Fruit fly (Drosophila melanogaster) whole organism, prepupa: Measurements from ENCODE around the gene CG34034.

Experiments used
- Blimp-1 ChIP-seq: fragments of 200-800 bp; sonication (Bioruptor generic); optimal IDR thresholded peaks from 3 replicates; lab custom pipeline; 2017; ENCODE audit warnings: missing biosample characterization, missing genetic modification characterization, mild to moderate bottlenecking, moderate library complexity, missing genetic modification reagents
- CG10631 ChIP-seq: fragments of 200-800 bp; sonication (Bioruptor generic); optimal IDR thresholded peaks from 2 replicates; lab custom pipeline; 2016; ENCODE audit warnings: missing biosample characterization, missing genetic modification characterization
- CG11294 ChIP-seq: fragments of 200-800 bp; sonication (Bioruptor generic); IDR thresholded peaks from 2 replicates; pipeline ENCODE4 v1.3.6; 2022; ENCODE audit warnings: missing biosample characterization, missing genetic modification characterization
- CG15336 ChIP-seq: fragments of 200-800 bp; sonication (Bioruptor generic); IDR thresholded peaks from 2 replicates; pipeline ENCODE4 v1.3.6; 2022; ENCODE audit warnings: missing biosample characterization, missing genetic modification characterization
- CG1621 ChIP-seq: fragments of 200-800 bp; sonication (Bioruptor generic); optimal IDR thresholded peaks from 3 replicates; lab custom pipeline; 2018; ENCODE audit warnings: missing biosample characterization, mild to moderate bottlenecking, missing genetic modification characterization
- CG32006 ChIP-seq: fragments of 200-800 bp; sonication (Bioruptor generic); optimal IDR thresholded peaks from 3 replicates; lab custom pipeline; 2017; ENCODE audit warnings: missing biosample characterization, mild to moderate bottlenecking, missing genetic modification characterization
- CG3919 ChIP-seq: fragments of 200-800 bp; sonication (Bioruptor generic); optimal IDR thresholded peaks from 3 replicates; lab custom pipeline; 2016; ENCODE audit warnings: missing biosample characterization, missing genetic modification characterization
- CG6163 ChIP-seq: fragments of 200-800 bp; sonication (Bioruptor generic); IDR thresholded peaks from 3 replicates; pipeline ENCODE4 v1.3.6; 2022; ENCODE audit warnings: missing biosample characterization, missing genetic modification characterization
- CG6276 ChIP-seq: fragments of 200-800 bp; sonication (Bioruptor generic); optimal IDR thresholded peaks from 2 replicates; lab custom pipeline; 2017; ENCODE audit warnings: missing biosample characterization, mild to moderate bottlenecking, missing genetic modification characterization
- CG6792 ChIP-seq: fragments of 200-800 bp; sonication (Bioruptor generic); optimal IDR thresholded peaks from 3 replicates; lab custom pipeline; 2016; ENCODE audit warnings: missing biosample characterization, missing genetic modification characterization
- CG6854 ChIP-seq: fragments of 200-800 bp; sonication (Bioruptor generic); optimal IDR thresholded peaks from 2 replicates; lab custom pipeline; 2017; ENCODE audit warnings: missing biosample characterization, mild to moderate bottlenecking, missing genetic modification characterization
- CG8319 ChIP-seq: fragments of 200-800 bp; sonication (Bioruptor generic); optimal IDR thresholded peaks from 3 replicates; lab custom pipeline; 2016; ENCODE audit warnings: missing biosample characterization, missing genetic modification characterization
- Eip78C ChIP-seq: fragments of 200-800 bp; sonication (Bioruptor generic); peaks from one replicate; lab custom pipeline; 2016; ENCODE audit warnings: missing biosample characterization, missing genetic modification characterization
- Eip93F ChIP-seq: fragments of 200-800 bp; sonication (Bioruptor generic); optimal IDR thresholded peaks from 2 replicates; lab custom pipeline; 2016; ENCODE audit warnings: missing biosample characterization, mild to moderate bottlenecking, missing genetic modification characterization
- Ets21C ChIP-seq: fragments of 200-800 bp; sonication (Bioruptor generic); optimal IDR thresholded peaks from 3 replicates; lab custom pipeline; 2016; ENCODE audit warnings: missing biosample characterization, missing genetic modification characterization
- Hr38 ChIP-seq: sonication (Bioruptor generic); optimal IDR thresholded peaks from 2 replicates; lab custom pipeline; 2016; ENCODE audit warnings: missing biosample characterization, missing genetic modification characterization
- Met ChIP-seq: fragments of 200-800 bp; sonication (Bioruptor generic); optimal IDR thresholded peaks from 3 replicates; lab custom pipeline; 2016; ENCODE audit warnings: missing biosample characterization, missing genetic modification characterization
- OdsH ChIP-seq: fragments of 200-800 bp; sonication (Bioruptor generic); optimal IDR thresholded peaks from 3 replicates; lab custom pipeline; 2016; ENCODE audit warnings: missing biosample characterization, missing genetic modification characterization
- Sox102F ChIP-seq: fragments of 200-800 bp; sonication (Bioruptor generic); optimal IDR thresholded peaks from 2 replicates; lab custom pipeline; 2016; ENCODE audit warnings: missing biosample characterization, mild to moderate bottlenecking, missing genetic modification characterization
- Sox14 ChIP-seq: fragments of 200-800 bp; sonication (Bioruptor generic); optimal IDR thresholded peaks from 3 replicates; lab custom pipeline; 2016; ENCODE audit warnings: missing biosample characterization, missing genetic modification characterization
- Sox15 ChIP-seq: fragments of 200-800 bp; sonication (Bioruptor generic); optimal IDR thresholded peaks from 3 replicates; lab custom pipeline; 2016; ENCODE audit warnings: missing biosample characterization, missing genetic modification characterization
- acj6 ChIP-seq: fragments of 200-800 bp; sonication (Bioruptor generic); optimal IDR thresholded peaks from 3 replicates; lab custom pipeline; 2016; ENCODE audit warnings: missing biosample characterization, missing genetic modification characterization
- dac ChIP-seq: fragments of 200-800 bp; sonication (Bioruptor generic); optimal IDR thresholded peaks from 2 replicates; lab custom pipeline; 2017; ENCODE audit warnings: missing biosample characterization, mild to moderate bottlenecking, missing genetic modification characterization
- dsx ChIP-seq: fragments of 200-800 bp; optimal IDR thresholded peaks from 3 replicates; lab custom pipeline; 2019; ENCODE audit warnings: missing biosample characterization, mild to moderate bottlenecking, missing genetic modification characterization, moderate library complexity; ENCODE audit not compliant: poor library complexity, severe bottlenecking
- fd59A ChIP-seq: fragments of 200-800 bp; sonication (Bioruptor generic); optimal IDR thresholded peaks from 2 replicates; lab custom pipeline; 2017; ENCODE audit warnings: missing biosample characterization, mild to moderate bottlenecking, missing genetic modification characterization, missing genetic modification reagents
- fkh ChIP-seq: fragments of 200-800 bp; sonication (Bioruptor generic); optimal IDR thresholded peaks from 3 replicates; lab custom pipeline; 2017; ENCODE audit warnings: missing biosample characterization, mild to moderate bottlenecking, missing genetic modification characterization, moderate library complexity
- lz ChIP-seq: fragments of 200-800 bp; sonication (Bioruptor generic); optimal IDR thresholded peaks from 3 replicates; lab custom pipeline; 2016; ENCODE audit warnings: missing biosample characterization, missing genetic modification characterization
- net ChIP-seq: fragments of 200-800 bp; sonication (Bioruptor generic); optimal IDR thresholded peaks from 3 replicates; lab custom pipeline; 2016; ENCODE audit warnings: missing biosample characterization, missing genetic modification characterization
- pdm3 ChIP-seq: fragments of 200-800 bp; sonication (Bioruptor generic); optimal IDR thresholded peaks from 3 replicates; lab custom pipeline; 2016; ENCODE audit warnings: missing biosample characterization, missing genetic modification characterization
- svp ChIP-seq: fragments of 200-800 bp; sonication (Bioruptor generic); peaks from one replicate; lab custom pipeline; 2016; ENCODE audit warnings: missing biosample characterization, missing genetic modification characterization
- topi ChIP-seq: fragments of 200-800 bp; sonication (Bioruptor generic); optimal IDR thresholded peaks from 3 replicates; lab custom pipeline; 2016; ENCODE audit warnings: missing biosample characterization, missing genetic modification characterization
- vri ChIP-seq: fragments of 200-800 bp; sonication (Bioruptor generic); optimal IDR thresholded peaks from 3 replicates; lab custom pipeline; 2016; ENCODE audit warnings: missing biosample characterization, mild to moderate bottlenecking, missing genetic modification characterization

The CG34034 gene

dm6 chr3R:21748954-21749920, 10.3 kb upstream of the CG34034 start, which contains the start of gene CG31233:
CG31233 (plus strand) TSS chr3R:21749853.
- TF ChIP-seq CG8319 (GFP tag; lab: Kevin White, UChicago) = no peak
- no peak for TF ChIP-seq CG6276
- TF ChIP-seq lz (GFP tag; lab: Kevin White, UChicago) = no peak
- TF ChIP-seq Ets21C (GFP tag; lab: Kevin White, UChicago) = no peak

dm6 chr3R:21745887-21746286, 7.0 kb upstream of the CG34034 start:
- TF ChIP-seq Blimp-1 (no peak), svp (GFP tag; lab: Kevin White, UChicago) (no peak), dsx (GFP tag; lab: Kevin White, UChicago) (no peak), CG6792 (GFP tag; lab: Kevin White, UChicago) (no peak)
- TF ChIP-seq, all 60 proteins: peak for 0

DNA sequence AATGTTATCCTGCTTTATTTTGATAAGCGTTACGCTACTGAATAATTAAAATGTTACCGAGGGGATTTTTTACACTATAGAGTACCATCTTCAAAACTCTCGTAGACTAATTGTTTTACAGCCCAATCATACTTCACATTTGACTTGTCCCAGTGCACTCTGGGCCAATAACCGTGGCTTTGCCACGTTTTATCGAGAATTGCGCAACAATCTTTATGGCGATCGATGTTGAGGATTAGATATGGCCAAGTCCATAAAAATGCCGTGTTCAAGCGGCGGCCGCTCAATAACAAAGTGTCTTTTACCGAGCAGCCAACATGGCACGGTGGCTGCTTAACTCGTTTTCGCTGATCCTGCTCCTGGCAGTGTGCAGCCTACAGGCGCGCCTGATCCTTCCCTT, 6.1 kb upstream of the CG34034 start, which contains the start of gene CG31343:
Gene CG31343, plus strand, starts transcription at position 279 of the 400 bp plus-strand sequence.
- TF ChIP-seq Hr38 (GFP tag; lab: Kevin White, UChicago) (no peak), vri (peak; percentile 70)

DNA sequence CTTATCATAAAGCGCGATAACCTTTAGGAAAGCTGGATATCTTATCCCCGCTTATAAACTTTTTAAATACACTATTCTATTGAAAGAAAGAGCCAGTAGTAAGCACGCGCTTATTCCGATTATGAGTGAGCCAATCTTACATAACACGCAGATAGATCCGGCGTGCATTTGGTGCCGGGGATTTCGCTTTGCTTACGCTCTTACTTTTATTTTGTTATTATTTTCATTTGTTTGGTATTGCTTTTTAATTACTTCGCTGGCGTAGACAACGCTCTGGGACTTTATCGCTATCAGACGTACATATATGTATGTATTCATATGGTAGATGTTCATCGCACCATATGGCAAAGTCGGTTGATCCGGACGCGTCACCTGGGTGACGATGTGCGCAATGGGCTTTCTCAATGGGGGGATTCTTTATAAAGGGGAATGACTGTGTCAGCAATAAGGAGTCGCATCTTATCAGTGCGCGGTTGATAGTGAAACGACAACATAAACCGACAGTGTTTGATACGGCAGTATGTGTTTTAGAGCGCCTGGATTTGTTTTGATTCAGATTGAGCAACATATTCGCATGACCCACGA, 1.9 kb upstream of the CG34034 start:
- TF ChIP-seq svp (GFP tag; lab: Kevin White, UChicago) (peak; percentile 94), vri (peak; percentile 91), Sox102F (GFP tag; lab: Kevin White, UChicago) (no peak)

dm6 chr3R:21739750-21740319, 925 bp upstream of the CG34034 start, which contains the start of gene CG5849:
CG5849 (plus strand) TSS chr3R:21740105.
- TF ChIP-seq vri = peak; percentile 57
- no peak for TF ChIP-seq acj6 (GFP tag; lab: Kevin White, UChicago)
- no peak for TF ChIP-seq topi
- TF ChIP-seq svp (GFP tag; lab: Kevin White, UChicago) = peak; percentile 92
- no peak for TF ChIP-seq net (GFP tag; lab: Kevin White, UChicago)
- TF ChIP-seq Sox102F (GFP tag; lab: Kevin White, UChicago) = no peak
- TF ChIP-seq CG6854 (GFP tag; lab: Kevin White, UChicago) = no peak
- TF ChIP-seq OdsH (GFP tag; lab: Kevin White, UChicago) = no peak
- TF ChIP-seq fkh (GFP tag; lab: Kevin White, UChicago) = no peak
- TF ChIP-seq, all 60 proteins: peak for 2

dm6 chr3R:21737264-21737663, 1.6 kb downstream of the CG34034 start, which contains the start of gene CG42870:
CG42870 (minus strand) TSS chr3R:21737364.
- TF ChIP-seq fkh (GFP tag; lab: Kevin White, UChicago) (no peak), dac (no peak), Eip78C (no peak), CG15336 (GFP tag; lab: Robert Waterston, UW) (no peak), fd59A (GFP tag; lab: Kevin White, UChicago) (no peak), Eip93F (no peak), CG6163 (GFP tag; lab: Robert Waterston, UW) (no peak), Blimp-1 (no peak), Met (GFP tag; lab: Kevin White, UChicago) (no peak), Sox14 (no peak), CG10631 (GFP tag; lab: Kevin White, UChicago) (no peak), CG3919 (GFP tag; lab: Kevin White, UChicago) (no peak), CG1621 (no peak), pdm3 (GFP tag; lab: Kevin White, UChicago) (no peak), Sox15 (GFP tag; lab: Kevin White, UChicago) (no peak), CG32006 (GFP tag; lab: Kevin White, UChicago) (no peak), CG11294 (GFP tag; lab: Robert Waterston, UW) (no peak)
